In the genomic region with DNA sequence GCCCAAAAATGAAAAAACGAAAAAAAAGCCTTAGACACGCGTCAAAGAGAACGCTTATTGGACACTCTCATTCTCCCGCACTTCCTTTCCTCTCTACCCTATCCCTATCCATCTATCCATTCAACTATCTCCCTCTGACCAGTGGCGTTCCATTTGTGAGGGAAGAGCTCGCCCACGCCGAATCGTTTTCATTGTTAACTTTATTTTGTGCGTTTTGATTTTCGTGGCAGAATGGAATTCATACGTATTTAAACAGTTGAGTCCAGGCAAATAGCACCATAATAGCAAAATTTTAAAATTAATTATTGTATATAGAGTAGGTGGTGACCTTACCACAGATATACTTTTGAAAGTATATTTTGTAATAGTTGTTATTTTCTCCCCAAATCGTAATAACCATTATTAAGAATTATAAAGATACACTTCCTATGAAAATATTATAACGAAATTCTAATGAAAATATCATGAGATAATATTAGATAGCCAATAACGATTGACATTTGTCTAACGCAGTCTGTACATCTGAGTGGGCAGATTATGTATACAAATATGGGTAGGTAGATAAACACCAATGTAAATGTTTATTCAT, we compare ENCODE assay signal across 5 fruit fly cellular contexts.
A peak's percentile ranks its signal among the peaks of the same experiment; 100 is the strongest.
TF ChIP-seq lines count a peak whose summit lies in the region.

No protein-coding gene starts in this region.

- TF ChIP-seq CTCF in whole organism, embryonic (GFP tag; optimal IDR thresholded peaks at IDR 0.05; lab: Kevin White, UChicago), result no peak

TF ChIP-seq in whole organism, adult, 20 proteins besides CTCF, POLR2A, EP300 and RAD21:
- TF ChIP-seq CG33017 (tag; optimal IDR thresholded peaks at IDR 0.05; lab: Kevin White, UChicago) (no peak), CG1620 (GFP tag; optimal IDR thresholded peaks at IDR 0.05; lab: Kevin White, UChicago) (no peak), CG7101 (tag; optimal IDR thresholded peaks at IDR 0.05; lab: Kevin White, UChicago) (peak; percentile 64), CG14711 (tag; optimal IDR thresholded peaks at IDR 0.05; lab: Kevin White, UChicago) (peak; percentile 27)

TF ChIP-seq in whole organism, embryonic, 481 proteins besides CTCF, POLR2A, EP300 and RAD21 (continues in another document):
- TF ChIP-seq fd102C (GFP tag; optimal IDR thresholded peaks at IDR 0.05; lab: Kevin White, UChicago) (no peak), dimm (GFP tag; IDR thresholded peaks at IDR 0.05; lab: Robert Waterston, UW) (no peak), CG5245 (GFP tag; optimal IDR thresholded peaks at IDR 0.05; lab: Kevin White, UChicago) (no peak), crp (GFP tag; optimal IDR thresholded peaks at IDR 0.05; lab: Kevin White, UChicago) (no peak), Hr3 (GFP tag; optimal IDR thresholded peaks at IDR 0.05; lab: Kevin White, UChicago) (peak; percentile 45), Xrp1 (GFP tag; IDR thresholded peaks at IDR 0.05; lab: Robert Waterston, UW) (peak; percentile 61; the same call in 1 of the 2 replicates), CG12155 (GFP tag; optimal IDR thresholded peaks at IDR 0.05; lab: Kevin White, UChicago) (peak; percentile 56), dmrt99B (tag; optimal IDR thresholded peaks at IDR 0.05; lab: Kevin White, UChicago) (peak; percentile 82), zen (tag; optimal IDR thresholded peaks at IDR 0.05; lab: Kevin White, UChicago) (no peak), Ssrp (tag; optimal IDR thresholded peaks at IDR 0.05; lab: Kevin White, UChicago) (no peak), cwo (GFP tag; optimal IDR thresholded peaks at IDR 0.05; lab: Kevin White, UChicago) (peak; percentile 80), Vsx1 (GFP tag; optimal IDR thresholded peaks at IDR 0.05; lab: Kevin White, UChicago) (peak; percentile 41), CG17829 (tag; optimal IDR thresholded peaks at IDR 0.05; lab: Kevin White, UChicago) (peak; percentile 55), CG6791 (GFP tag; IDR thresholded peaks at IDR 0.05; lab: Robert Waterston, UW; ENCODE audit: partially characterized antibody) (no peak), MBD-R2 (GFP tag; IDR thresholded peaks at IDR 0.05; lab: Robert Waterston, UW) (peak; percentile 36; the same call in 1 of the 2 replicates), CG6813 (GFP tag; optimal IDR thresholded peaks at IDR 0.05; lab: Kevin White, UChicago) (peak; percentile 76), Bteb2 (GFP tag; optimal IDR thresholded peaks at IDR 0.05; lab: Kevin White, UChicago) (no peak), chinmo (GFP tag; IDR thresholded peaks at IDR 0.05; lab: Robert Waterston, UW; ENCODE audit: partially characterized antibody) (0 out of 4 replicates have a peak, but pooled peaks have one; percentile 62), tio (GFP tag; optimal IDR thresholded peaks at IDR 0.05; lab: Kevin White, UChicago) (peak; percentile 43)

TF ChIP-seq in whole organism, prepupa, 60 proteins besides CTCF, POLR2A, EP300 and RAD21 (continues in another document):
- TF ChIP-seq spab (GFP tag; optimal IDR thresholded peaks at IDR 0.05; lab: Kevin White, UChicago) (no peak), Eip78C (GFP tag; lab: Kevin White, UChicago) (peak; percentile 66), Hr38 (GFP tag; optimal IDR thresholded peaks at IDR 0.05; lab: Kevin White, UChicago) (no peak), Met (GFP tag; optimal IDR thresholded peaks at IDR 0.05; lab: Kevin White, UChicago) (peak; percentile 40), svp (GFP tag; lab: Kevin White, UChicago) (peak; percentile 82), Lpt (GFP tag; optimal IDR thresholded peaks at IDR 0.05; lab: Kevin White, UChicago) (no peak), Sox102F (GFP tag; optimal IDR thresholded peaks at IDR 0.05; lab: Kevin White, UChicago) (no peak), fkh (GFP tag; optimal IDR thresholded peaks at IDR 0.05; lab: Kevin White, UChicago) (peak; percentile 53), vri (GFP tag; optimal IDR thresholded peaks at IDR 0.05; lab: Kevin White, UChicago) (no peak), topi (GFP tag; optimal IDR thresholded peaks at IDR 0.05; lab: Kevin White, UChicago) (peak; percentile 7), Hr4 (GFP tag; optimal IDR thresholded peaks at IDR 0.05; lab: Kevin White, UChicago) (no peak), salr (GFP tag; optimal IDR thresholded peaks at IDR 0.05; lab: Kevin White, UChicago) (no peak), dsx (GFP tag; optimal IDR thresholded peaks at IDR 0.05; lab: Kevin White, UChicago; ENCODE audit: poor library complexity, severe bottlenecking) (no peak), fd59A (GFP tag; optimal IDR thresholded peaks at IDR 0.05; lab: Kevin White, UChicago) (no peak), Smox (GFP tag; optimal IDR thresholded peaks at IDR 0.05; lab: Kevin White, UChicago) (peak; percentile 28), acj6 (GFP tag; optimal IDR thresholded peaks at IDR 0.05; lab: Kevin White, UChicago) (peak; percentile 10), cyc (GFP tag; optimal IDR thresholded peaks at IDR 0.05; lab: Kevin White, UChicago) (no peak), Gug (GFP tag; IDR thresholded peaks at IDR 0.05; lab: Robert Waterston, UW) (no peak), CG8632 (GFP tag; optimal IDR thresholded peaks at IDR 0.05; lab: Kevin White, UChicago) (peak; percentile 14), CG4318 (GFP tag; optimal IDR thresholded peaks at IDR 0.05; lab: Kevin White, UChicago) (no peak), CG32006 (GFP tag; optimal IDR thresholded peaks at IDR 0.05; lab: Kevin White, UChicago) (no peak), Ets96B (tag; optimal IDR thresholded peaks at IDR 0.05; lab: Kevin White, UChicago) (no peak)

TF ChIP-seq in whole organism, pupa, 21 proteins besides CTCF, POLR2A, EP300 and RAD21:
- TF ChIP-seq EcR (GFP tag; optimal IDR thresholded peaks at IDR 0.05; lab: Kevin White, UChicago) (no peak), D1 (tag; optimal IDR thresholded peaks at IDR 0.05; lab: Kevin White, UChicago) (no peak), CG12605 (GFP tag; IDR thresholded peaks at IDR 0.05; lab: Robert Waterston, UW) (no peak), CG4496 (GFP tag; IDR thresholded peaks at IDR 0.05; lab: Robert Waterston, UW) (peak; percentile 51; the same call in 1 of the 3 replicates), Pif1A (GFP tag; optimal IDR thresholded peaks at IDR 0.05; lab: Kevin White, UChicago) (no peak)

TF ChIP-seq in whole organism, wandering third instar larva, 38 proteins besides CTCF, POLR2A, EP300 and RAD21:
- TF ChIP-seq sage (GFP tag; optimal IDR thresholded peaks at IDR 0.05; lab: Kevin White, UChicago) (no peak), Dif (GFP tag; optimal IDR thresholded peaks at IDR 0.05; lab: Kevin White, UChicago; ENCODE audit: partially characterized antibody) (no peak), dsf (GFP tag; optimal IDR thresholded peaks at IDR 0.05; lab: Kevin White, UChicago; ENCODE audit: borderline replicate concordance) (no peak), OdsH (GFP tag; optimal IDR thresholded peaks at IDR 0.05; lab: Kevin White, UChicago) (peak; percentile 56), h (GFP tag; optimal IDR thresholded peaks at IDR 0.05; lab: Kevin White, UChicago) (peak; percentile 12), ey (GFP tag; optimal IDR thresholded peaks at IDR 0.05; lab: Kevin White, UChicago) (peak; percentile 38), rgr (GFP tag; optimal IDR thresholded peaks at IDR 0.05; lab: Kevin White, UChicago) (peak; percentile 74), Sp1 (GFP tag; optimal IDR thresholded peaks at IDR 0.05; lab: Kevin White, UChicago) (peak; percentile 67), Vsx2 (GFP tag; optimal IDR thresholded peaks at IDR 0.05; lab: Kevin White, UChicago; ENCODE audit: partially characterized antibody) (no peak), psq (GFP tag; optimal IDR thresholded peaks at IDR 0.05; lab: Kevin White, UChicago) (peak; percentile 39), Jra (GFP tag; optimal IDR thresholded peaks at IDR 0.05; lab: Kevin White, UChicago) (no peak), dmrt93B (GFP tag; optimal IDR thresholded peaks at IDR 0.05; lab: Kevin White, UChicago) (peak; percentile 29), fru (GFP tag; optimal IDR thresholded peaks at IDR 0.05; lab: Kevin White, UChicago) (peak; percentile 43), tai (GFP tag; optimal IDR thresholded peaks at IDR 0.05; lab: Kevin White, UChicago) (no peak), HLH106 (tag; optimal IDR thresholded peaks at IDR 0.05; lab: Kevin White, UChicago) (peak; percentile 67), foxo (GFP tag; optimal IDR thresholded peaks at IDR 0.05; lab: Kevin White, UChicago) (peak in 1 of 2 experiments; percentile 52)
TF ChIP-seq in whole organism, wandering third instar larva: peak in this region for 10.
